Worm (Caenorhabditis elegans): ENCODE measurements around the gene cdr-3.

The cdr-3 gene

ce11 chrV:12413651-12414114, 3.5 kb downstream of the cdr-3 start, which contains the start of gene cdr-6:
TSS of gene cdr-6 (minus strand) at chrV:12413701.
- no peak for TF ChIP-seq cog-1 (tag; optimal IDR thresholded peaks at IDR 0.05)
- TF ChIP-seq flt-1 (GFP tag; IDR thresholded peaks at IDR 0.05) = no peak
- no peak for TF ChIP-seq med-1 (GFP tag; optimal IDR thresholded peaks at IDR 0.05; ENCODE audit: insufficient read depth)

- no peak for TF ChIP-seq klf-2 (GFP tag; conservative IDR thresholded peaks at IDR 0.05)
- no peak for TF ChIP-seq flt-1 (GFP tag; IDR thresholded peaks at IDR 0.05)
- TF ChIP-seq cog-1 (tag; optimal IDR thresholded peaks at IDR 0.05) = no peak
- no peak for TF ChIP-seq ztf-23 (GFP tag; IDR thresholded peaks at IDR 0.05)
- no peak for TF ChIP-seq ref-1 (GFP tag; conservative IDR thresholded peaks at IDR 0.05)
- TF ChIP-seq ztf-29 (GFP tag; IDR thresholded peaks at IDR 0.05) = no peak
- TF ChIP-seq tab-1 (GFP tag; IDR thresholded peaks at IDR 0.05) = no peak
These were observed 4.9 kb downstream of the cdr-3 start for ce11 chrV:12412321-12412720.

ce11 chrV:12411909-12412308, 5.3 kb downstream of the cdr-3 start, which contains the start of gene cdr-7:
TSS of gene cdr-7 (minus strand) at chrV:12412113.
- TF ChIP-seq T22C8.4 (GFP tag; IDR thresholded peaks at IDR 0.05) (no peak), cog-1 (tag; optimal IDR thresholded peaks at IDR 0.05) (no peak), klf-2 (GFP tag; conservative IDR thresholded peaks at IDR 0.05) (no peak), med-1 (GFP tag; optimal IDR thresholded peaks at IDR 0.05; ENCODE audit: insufficient read depth) (no peak), ztf-29 (GFP tag; IDR thresholded peaks at IDR 0.05) (no peak), tab-1 (GFP tag; IDR thresholded peaks at IDR 0.05) (no peak), ref-1 (GFP tag; conservative IDR thresholded peaks at IDR 0.05) (no peak), flt-1 (GFP tag; IDR thresholded peaks at IDR 0.05) (no peak), ztf-23 (GFP tag; IDR thresholded peaks at IDR 0.05) (no peak)

- TF ChIP-seq ztf-23 (GFP tag; IDR thresholded peaks at IDR 0.05) (no peak), klf-2 (GFP tag; conservative IDR thresholded peaks at IDR 0.05) (no peak), med-1 (GFP tag; optimal IDR thresholded peaks at IDR 0.05; ENCODE audit: insufficient read depth) (no peak), T22C8.4 (GFP tag; IDR thresholded peaks at IDR 0.05) (no peak), tab-1 (GFP tag; IDR thresholded peaks at IDR 0.05) (no peak), ref-1 (GFP tag; conservative IDR thresholded peaks at IDR 0.05) (no peak), cog-1 (tag; optimal IDR thresholded peaks at IDR 0.05) (no peak), ztf-29 (GFP tag; IDR thresholded peaks at IDR 0.05) (no peak), flt-1 (GFP tag; IDR thresholded peaks at IDR 0.05) (no peak)
These were observed 6.7 kb downstream of the cdr-3 start, which contains the start of gene hrg-2 for ce11 chrV:12410416-12411001. TSS of gene hrg-2 (minus strand) at chrV:12410513.

ce11 chrV:12408996-12409395, 8.2 kb downstream of the cdr-3 start:
- TF ChIP-seq med-1 (GFP tag; optimal IDR thresholded peaks at IDR 0.05; ENCODE audit: insufficient read depth) (no peak), klf-2 (GFP tag; conservative IDR thresholded peaks at IDR 0.05) (no peak), ref-1 (GFP tag; conservative IDR thresholded peaks at IDR 0.05) (no peak), ztf-29 (GFP tag; IDR thresholded peaks at IDR 0.05) (no peak), ztf-23 (GFP tag; IDR thresholded peaks at IDR 0.05) (no peak), tab-1 (GFP tag; IDR thresholded peaks at IDR 0.05) (no peak), flt-1 (GFP tag; IDR thresholded peaks at IDR 0.05) (no peak), cog-1 (tag; optimal IDR thresholded peaks at IDR 0.05) (no peak), T22C8.4 (GFP tag; IDR thresholded peaks at IDR 0.05) (no peak)

- no peak for TF ChIP-seq med-1 (GFP tag; optimal IDR thresholded peaks at IDR 0.05; ENCODE audit: insufficient read depth)
- TF ChIP-seq ztf-29 (GFP tag; IDR thresholded peaks at IDR 0.05) = no peak
- TF ChIP-seq T22C8.4 (GFP tag; IDR thresholded peaks at IDR 0.05) = no peak
- no peak for TF ChIP-seq cog-1 (tag; optimal IDR thresholded peaks at IDR 0.05)
- no peak for TF ChIP-seq tab-1 (GFP tag; IDR thresholded peaks at IDR 0.05)
- no peak for TF ChIP-seq flt-1 (GFP tag; IDR thresholded peaks at IDR 0.05)
- no peak for TF ChIP-seq ztf-23 (GFP tag; IDR thresholded peaks at IDR 0.05)
These were observed 8.7 kb downstream of the cdr-3 start, which contains the start of gene cdr-4 for ce11 chrV:12408525-12408924. TSS of gene cdr-4 (minus strand) at chrV:12408625.

- TF ChIP-seq tab-1 (GFP tag; IDR thresholded peaks at IDR 0.05) = no peak
- 0 out of 2 replicates have a peak, but pooled peaks have one; percentile 14 for TF ChIP-seq klf-2 (GFP tag; conservative IDR thresholded peaks at IDR 0.05)
- TF ChIP-seq flt-1 (GFP tag; IDR thresholded peaks at IDR 0.05) = no peak
- no peak for TF ChIP-seq ztf-23 (GFP tag; IDR thresholded peaks at IDR 0.05)
- no peak for TF ChIP-seq cog-1 (tag; optimal IDR thresholded peaks at IDR 0.05)
These were observed 10.7 kb downstream of the cdr-3 start for ce11 chrV:12406514-12406913.

- no peak for TF ChIP-seq ref-1 (GFP tag; conservative IDR thresholded peaks at IDR 0.05)
- no peak for TF ChIP-seq klf-2 (GFP tag; conservative IDR thresholded peaks at IDR 0.05)
These were observed 11.2 kb downstream of the cdr-3 start, which contains the start of gene K01D12.10 for ce11 chrV:12405929-12406328. TSS of gene K01D12.10 (plus strand) at chrV:12406229.

ce11 chrV:12404544-12404943, 12.6 kb downstream of the cdr-3 start, which contains the start of gene K01D12.9:
TSS of gene K01D12.9 (minus strand) at chrV:12404644.
- no peak for TF ChIP-seq tab-1 (GFP tag; IDR thresholded peaks at IDR 0.05)
- TF ChIP-seq ref-1 (GFP tag; conservative IDR thresholded peaks at IDR 0.05) = no peak
- no peak for TF ChIP-seq flt-1 (GFP tag; IDR thresholded peaks at IDR 0.05)
- TF ChIP-seq cog-1 (tag; optimal IDR thresholded peaks at IDR 0.05) = no peak
- no peak for TF ChIP-seq ztf-23 (GFP tag; IDR thresholded peaks at IDR 0.05)
- TF ChIP-seq ztf-29 (GFP tag; IDR thresholded peaks at IDR 0.05) = no peak
- TF ChIP-seq med-1 (GFP tag; optimal IDR thresholded peaks at IDR 0.05; ENCODE audit: insufficient read depth) = no peak
- no peak for TF ChIP-seq klf-2 (GFP tag; conservative IDR thresholded peaks at IDR 0.05)
- no peak for TF ChIP-seq T22C8.4 (GFP tag; IDR thresholded peaks at IDR 0.05)

ce11 chrV:12402355-12402754, 14.8 kb downstream of the cdr-3 start, which contains the start of gene K01D12.8:
TSS of gene K01D12.8 (plus strand) at chrV:12402655.
- TF ChIP-seq ref-1 (GFP tag; conservative IDR thresholded peaks at IDR 0.05) = no peak
- no peak for TF ChIP-seq T22C8.4 (GFP tag; IDR thresholded peaks at IDR 0.05)
- no peak for TF ChIP-seq flt-1 (GFP tag; IDR thresholded peaks at IDR 0.05)
- TF ChIP-seq klf-2 (GFP tag; conservative IDR thresholded peaks at IDR 0.05) = no peak
- TF ChIP-seq ztf-23 (GFP tag; IDR thresholded peaks at IDR 0.05) = no peak
- no peak for TF ChIP-seq tab-1 (GFP tag; IDR thresholded peaks at IDR 0.05)
- TF ChIP-seq med-1 (GFP tag; optimal IDR thresholded peaks at IDR 0.05; ENCODE audit: insufficient read depth) = no peak
- TF ChIP-seq cog-1 (tag; optimal IDR thresholded peaks at IDR 0.05) = no peak
- no peak for TF ChIP-seq ztf-29 (GFP tag; IDR thresholded peaks at IDR 0.05)
